Fruit fly (Drosophila melanogaster): ENCODE data around the gene CG12506.
A peak's percentile ranks its signal among the peaks of the same experiment; 100 is the strongest.

Gene CG12506

dm6 chr2L:740031-740430 is 33.3 kb upstream of the CG12506 start (continued):
- peak; percentile 58; the same call in 1 of the 2 replicates for TF ChIP-seq slbo (GFP tag; IDR thresholded peaks at IDR 0.05)
- TF ChIP-seq Gug (GFP tag; IDR thresholded peaks at IDR 0.05): 0 out of 4 replicates have a peak, but pooled peaks have one; percentile 30
- TF ChIP-seq CTCF (GFP tag; optimal IDR thresholded peaks at IDR 0.05): peak; percentile 95
- TF ChIP-seq her (GFP tag; optimal IDR thresholded peaks at IDR 0.05): no peak
- no peak for TF ChIP-seq Sox100B (GFP tag; optimal IDR thresholded peaks at IDR 0.05)
- no peak for TF ChIP-seq CG17186 (GFP tag; optimal IDR thresholded peaks at IDR 0.05)
- TF ChIP-seq CG2889 (GFP tag; IDR thresholded peaks at IDR 0.05): no peak
- no peak for TF ChIP-seq CG32767 (GFP tag; IDR thresholded peaks at IDR 0.05)
- no peak for TF ChIP-seq CG8765 (GFP tag; IDR thresholded peaks at IDR 0.05)
- TF ChIP-seq CG15073 (GFP tag; optimal IDR thresholded peaks at IDR 0.05): no peak
- no peak for TF ChIP-seq peb (GFP tag; IDR thresholded peaks at IDR 0.05)
- TF ChIP-seq C15 (GFP tag; IDR thresholded peaks at IDR 0.05): no peak
- TF ChIP-seq chinmo (GFP tag; IDR thresholded peaks at IDR 0.05; ENCODE audit: partially characterized antibody): peak; percentile 81; the same call in 2 of the 4 replicates
- no peak for TF ChIP-seq trem (tag; optimal IDR thresholded peaks at IDR 0.05)
- TF ChIP-seq cwo (GFP tag; optimal IDR thresholded peaks at IDR 0.05): no peak
- TF ChIP-seq nmo (GFP tag; optimal IDR thresholded peaks at IDR 0.05): peak; percentile 51
- TF ChIP-seq CG3281 (GFP tag; optimal IDR thresholded peaks at IDR 0.05): no peak
- no peak for TF ChIP-seq toy (GFP tag; IDR thresholded peaks at IDR 0.05)
- no peak for TF ChIP-seq CG4360 (GFP tag; IDR thresholded peaks at IDR 0.05)
- peak; percentile 41 for TF ChIP-seq Myb (GFP tag; optimal IDR thresholded peaks at IDR 0.05)
- TF ChIP-seq Dip3 (GFP tag; optimal IDR thresholded peaks at IDR 0.05): peak; percentile 6
- TF ChIP-seq Stat92E (GFP tag; optimal IDR thresholded peaks at IDR 0.05): no peak
- no peak for TF ChIP-seq sqz (GFP tag; optimal IDR thresholded peaks at IDR 0.05)
- TF ChIP-seq Dip2 (GFP tag; IDR thresholded peaks at IDR 0.05): peak; percentile 98
- no peak for TF ChIP-seq dan (GFP tag; IDR thresholded peaks at IDR 0.05)
- TF ChIP-seq schlank (tag; optimal IDR thresholded peaks at IDR 0.05): no peak
- peak; percentile 70 for TF ChIP-seq CG11560 (tag; IDR thresholded peaks at IDR 0.05)
- TF ChIP-seq CG18764 (GFP tag; optimal IDR thresholded peaks at IDR 0.05): no peak
- no peak for TF ChIP-seq mld (GFP tag; IDR thresholded peaks at IDR 0.05; ENCODE audit: partially characterized antibody)
- no peak for TF ChIP-seq D (optimal IDR thresholded peaks at IDR 0.05)
- no peak for TF ChIP-seq D (GFP tag; optimal IDR thresholded peaks at IDR 0.05)
- no peak for TF ChIP-seq CG30403 (GFP tag; optimal IDR thresholded peaks at IDR 0.05)
- no peak for TF ChIP-seq kni (GFP tag; optimal IDR thresholded peaks at IDR 0.05)
- no peak for TF ChIP-seq danr (GFP tag; IDR thresholded peaks at IDR 0.05)
- no peak for TF ChIP-seq H2.0 (GFP tag; IDR thresholded peaks at IDR 0.05)
- peak; percentile 7 for TF ChIP-seq CG13424 (tag; optimal IDR thresholded peaks at IDR 0.05)
- no peak for TF ChIP-seq CG17612 (GFP tag; IDR thresholded peaks at IDR 0.05)
- no peak for TF ChIP-seq usp (GFP tag; optimal IDR thresholded peaks at IDR 0.05)
- peak; percentile 19 for TF ChIP-seq CG9817 (tag; optimal IDR thresholded peaks at IDR 0.05)
- TF ChIP-seq CG4424 (GFP tag; optimal IDR thresholded peaks at IDR 0.05): peak; percentile 52
- TF ChIP-seq dm (GFP tag; optimal IDR thresholded peaks at IDR 0.05): no peak
- TF ChIP-seq ara (GFP tag; IDR thresholded peaks at IDR 0.05): no peak
- peak; percentile 27 for TF ChIP-seq CoRest (tag; optimal IDR thresholded peaks at IDR 0.05)
- TF ChIP-seq sens-2 (GFP tag; IDR thresholded peaks at IDR 0.05): no peak
- peak; percentile 93 for TF ChIP-seq CG2199 (GFP tag; IDR thresholded peaks at IDR 0.05)
- TF ChIP-seq CG6854 (GFP tag; optimal IDR thresholded peaks at IDR 0.05): no peak
- no peak for TF ChIP-seq h (optimal IDR thresholded peaks at IDR 0.05)
- no peak for TF ChIP-seq ewg (GFP tag; optimal IDR thresholded peaks at IDR 0.05)
- no peak for TF ChIP-seq CG7745 (tag; optimal IDR thresholded peaks at IDR 0.05)
- TF ChIP-seq CG15601 (tag; optimal IDR thresholded peaks at IDR 0.05): peak; percentile 73
- no peak for TF ChIP-seq so (GFP tag; IDR thresholded peaks at IDR 0.05)
- TF ChIP-seq CG11085 (GFP tag; IDR thresholded peaks at IDR 0.05): no peak
- TF ChIP-seq CG4820 (GFP tag; optimal IDR thresholded peaks at IDR 0.05): no peak
- TF ChIP-seq CG18476 (GFP tag; optimal IDR thresholded peaks at IDR 0.05): no peak
